Worm (Caenorhabditis elegans) whole organism, L2 larva: ENCODE results near the gene C05C9.1.

Experiments
- ama-1 ChIP-seq: fragments of 150-350 bp; optimal IDR thresholded peaks from 2 replicates; lab custom pipeline; 2018; ENCODE audit warnings: inconsistent platforms
- lsy-2 ChIP-seq, 2 experiments: fragments of 150-350 bp in 1 of 2; sonication (generic microtip) in 1 of 2; optimal IDR thresholded peaks; 2 replicates each; lab custom pipeline; 2014 to 2017; ENCODE audit warnings: missing biosample characterization in 2 of 2, missing genetic modification characterization in 2 of 2
- nhr-12 ChIP-seq: fragments of 150-350 bp; optimal IDR thresholded peaks from 2 replicates; lab custom pipeline; 2014; ENCODE audit warnings: missing biosample characterization, missing genetic modification characterization
- nhr-25 ChIP-seq: fragments of 150-350 bp; sonication (generic microtip); optimal IDR thresholded peaks from 3 replicates; lab custom pipeline; 2014; ENCODE audit warnings: missing biosample characterization, missing genetic modification characterization
- unc-55 ChIP-seq: fragments of 150-350 bp; sonication (generic microtip); optimal IDR thresholded peaks from 3 replicates; lab custom pipeline; 2014; ENCODE audit warnings: missing biosample characterization, missing genetic modification reagents, missing genetic modification characterization
- ztf-11 ChIP-seq: sonication (generic microtip); optimal IDR thresholded peaks from 2 replicates; lab custom pipeline; 2017; ENCODE audit warnings: missing biosample characterization, missing genetic modification characterization

ce11 chrX:11114420-11114819, 46.2 kb upstream of the C05C9.1 start:
- TF ChIP-seq nhr-12 (tag; lab: Kevin White, UChicago) = no peak
- no peak for TF ChIP-seq ztf-11 (tag; lab: Kevin White, UChicago)
- TF ChIP-seq ama-1 (lab: Kevin White, UChicago) = no peak
- no peak for TF ChIP-seq unc-55 (GFP tag; lab: Kevin White, UChicago)
- no peak for TF ChIP-seq lsy-2 (tag; optimal IDR thresholded peaks at IDR 0.05; lab: Kevin White, UChicago)
- TF ChIP-seq nhr-25 (tag; lab: Kevin White, UChicago) = no peak
